Worm (Caenorhabditis elegans) whole organism, late embryonic: ENCODE measurements around the gene Y54G2A.76.
A peak's percentile ranks its signal among the peaks of the same experiment; 100 is the strongest.

Source experiments
- C38D4.7 ChIP-seq: fragments of 200-800 bp; sonication (Bioruptor generic); optimal IDR thresholded peaks from 2 replicates; lab custom pipeline; 2018; ENCODE audit warnings: mild to moderate bottlenecking, missing genetic modification characterization, moderate library complexity, missing compliant biosample characterization
- F13H6.1 ChIP-seq: sonication (generic microtip); optimal IDR thresholded peaks from 2 replicates; lab custom pipeline; 2016; ENCODE audit warnings: missing genetic modification characterization, missing compliant biosample characterization
- ama-1 ChIP-seq: fragments of 150-350 bp; optimal IDR thresholded peaks from 2 replicates; lab custom pipeline; 2014
- ceh-24 ChIP-seq: sonication (generic microtip); optimal IDR thresholded peaks from 2 replicates; lab custom pipeline; 2016; ENCODE audit warnings: mild to moderate bottlenecking, missing genetic modification characterization, missing compliant biosample characterization
- ceh-34 ChIP-seq: sonication (generic microtip); optimal IDR thresholded peaks from 2 replicates; lab custom pipeline; 2016; ENCODE audit warnings: mild to moderate bottlenecking, missing genetic modification characterization, missing compliant biosample characterization
- che-1 ChIP-seq: sonication (generic microtip); optimal IDR thresholded peaks from 2 replicates; lab custom pipeline; 2016; ENCODE audit warnings: mild to moderate bottlenecking, missing genetic modification characterization, missing compliant biosample characterization
- fkh-10 ChIP-seq: fragments of 150-350 bp; optimal IDR thresholded peaks from 2 replicates; lab custom pipeline; 2014; ENCODE audit warnings: missing biosample characterization, missing genetic modification reagents, missing genetic modification characterization
- odd-2 ChIP-seq: sonication (generic microtip); optimal IDR thresholded peaks from 2 replicates; lab custom pipeline; 2017; ENCODE audit warnings: antibody characterized with exemption, mild to moderate bottlenecking, missing genetic modification characterization, missing compliant biosample characterization
- pax-1 ChIP-seq: fragments of 150-350 bp; optimal IDR thresholded peaks from 2 replicates; lab custom pipeline; 2014; ENCODE audit warnings: missing biosample characterization, missing genetic modification characterization
- unc-42 ChIP-seq: sonication (generic microtip); optimal IDR thresholded peaks from 2 replicates; lab custom pipeline; 2016; ENCODE audit warnings: missing genotype, missing genetic modification characterization, missing compliant biosample characterization
- unc-86 ChIP-seq: sonication (generic microtip); optimal IDR thresholded peaks from 2 replicates; lab custom pipeline; 2016; ENCODE audit warnings: missing genetic modification characterization, missing compliant biosample characterization

DNA sequence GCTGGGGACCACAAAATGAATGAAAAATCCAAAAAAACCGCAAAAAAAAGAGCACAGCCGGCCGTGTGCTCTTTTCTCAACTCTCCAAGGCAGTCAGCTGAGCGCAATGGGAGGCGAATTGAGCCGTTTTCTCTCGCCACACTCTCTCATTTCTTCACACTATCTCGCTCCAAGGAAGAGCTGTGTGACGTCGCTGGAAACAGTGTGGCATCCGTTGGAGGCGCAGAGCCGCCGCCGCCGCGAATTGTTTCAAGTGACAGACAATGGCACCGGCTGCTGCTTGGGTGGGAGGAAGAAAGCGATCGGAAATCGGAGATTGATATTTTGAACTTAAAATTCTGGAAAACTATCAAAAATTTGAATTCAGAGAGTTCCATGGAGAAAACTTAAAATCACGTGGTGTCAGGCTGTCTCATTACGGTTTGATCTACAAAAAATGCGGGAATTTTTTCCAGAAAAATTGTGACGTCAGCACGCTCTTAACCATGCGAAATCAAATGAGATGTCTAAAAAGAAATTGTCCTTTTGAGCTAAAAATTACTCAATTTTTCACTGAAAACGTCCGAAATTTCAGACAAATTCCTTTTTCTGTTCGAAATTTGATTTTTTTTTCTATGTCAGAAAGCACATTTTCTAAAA is 33.1 kb upstream of the Y54G2A.76 start:
- no peak for TF ChIP-seq odd-2
- peak; percentile 33 for TF ChIP-seq ceh-34 (tag; lab: Kevin White, UChicago)
- no peak for TF ChIP-seq fkh-10 (GFP tag; lab: Kevin White, UChicago)
- no peak for TF ChIP-seq F13H6.1 (tag; lab: Kevin White, UChicago)
- TF ChIP-seq che-1 = no peak
- TF ChIP-seq pax-1 (tag; lab: Kevin White, UChicago) = no peak
- TF ChIP-seq unc-42 (tag; lab: Kevin White, UChicago) = no peak
- no peak for TF ChIP-seq unc-86
- no peak for TF ChIP-seq C38D4.7 (GFP tag; lab: Kevin White, UChicago)
- no peak for TF ChIP-seq ama-1 (lab: Kevin White, UChicago)
- TF ChIP-seq ceh-24 (tag; lab: Kevin White, UChicago) = no peak
